Worm (Caenorhabditis elegans) whole organism, L1 larva: ENCODE data around the gene aptf-4.
A peak's percentile ranks its signal among the peaks of the same experiment; 100 is the strongest.

Source experiments
- C16A3.4 ChIP-seq: fragments of 150-350 bp; optimal IDR thresholded peaks from 2 replicates; lab custom pipeline; 2014; ENCODE audit warnings: missing biosample characterization, missing genetic modification characterization
- aha-1 ChIP-seq: fragments of 150-350 bp; optimal IDR thresholded peaks from 2 replicates; lab custom pipeline; 2014; ENCODE audit warnings: missing biosample characterization, missing genetic modification characterization
- ama-1 ChIP-seq: fragments of 150-350 bp; optimal IDR thresholded peaks from 2 replicates; lab custom pipeline; 2014
- ces-1 ChIP-seq: fragments of 150-350 bp; optimal IDR thresholded peaks from 2 replicates; lab custom pipeline; 2014; ENCODE audit warnings: missing biosample characterization, missing genetic modification reagents, missing genetic modification characterization
- efl-1 ChIP-seq, 4 experiments: fragments of 150-350 bp; optimal IDR thresholded peaks in 3 of 4; peaks in 1 of 4; 1 replicate in 1 of 4; 2 replicates in 3 of 4; lab custom pipeline; 2014; ENCODE audit warnings: missing biosample characterization in 2 of 4, missing genetic modification characterization in 2 of 4, missing genetic modification reagents in 2 of 4
- egl-27 ChIP-seq, 2 experiments: fragments of 150-350 bp in 1 of 2; sonication (generic microtip); optimal IDR thresholded peaks; 3 replicates each; lab custom pipeline; 2017 to 2018; ENCODE audit warnings: missing biosample characterization in 2 of 2, missing genetic modification characterization in 2 of 2, missing genetic modification reagents in 2 of 2
- mdl-1 ChIP-seq, 2 experiments: fragments of 150-350 bp; optimal IDR thresholded peaks; 2 replicates each; lab custom pipeline; 2014 to 2017; ENCODE audit warnings: missing biosample characterization in 2 of 2, missing genetic modification characterization in 2 of 2, inconsistent platforms in 1 of 2
- mef-2 ChIP-seq: fragments of 150-350 bp; optimal IDR thresholded peaks from 2 replicates; lab custom pipeline; 2014; ENCODE audit warnings: missing biosample characterization, missing genetic modification characterization
- nhr-77 ChIP-seq: fragments of 150-350 bp; optimal IDR thresholded peaks from 2 replicates; lab custom pipeline; 2014; ENCODE audit warnings: missing biosample characterization, missing genetic modification characterization
- pag-3 ChIP-seq: sonication (generic microtip); optimal IDR thresholded peaks from 2 replicates; lab custom pipeline; 2017; ENCODE audit warnings: missing genetic modification characterization, mild to moderate bottlenecking, missing compliant biosample characterization, antibody characterized with exemption, borderline replicate concordance; ENCODE audit not compliant: insufficient read depth
- skn-1 ChIP-seq: fragments of 150-350 bp; optimal IDR thresholded peaks from 2 replicates; lab custom pipeline; 2014; ENCODE audit warnings: missing biosample characterization, missing genetic modification characterization
- snpc-4 ChIP-seq: fragments of 150-350 bp; optimal IDR thresholded peaks from 2 replicates; lab custom pipeline; 2014; ENCODE audit warnings: missing biosample characterization, missing genetic modification characterization
- tbx-2 ChIP-seq: sonication (generic microtip); optimal IDR thresholded peaks from 2 replicates; lab custom pipeline; 2016; ENCODE audit warnings: missing genetic modification characterization, missing compliant biosample characterization
- ztf-11 ChIP-seq, 2 experiments: sonication (generic microtip); optimal IDR thresholded peaks; 2 replicates each; lab custom pipeline; 2016 to 2017; ENCODE audit warnings: missing genetic modification characterization in 2 of 2, missing biosample characterization in 1 of 2, missing compliant biosample characterization in 1 of 2

DNA sequence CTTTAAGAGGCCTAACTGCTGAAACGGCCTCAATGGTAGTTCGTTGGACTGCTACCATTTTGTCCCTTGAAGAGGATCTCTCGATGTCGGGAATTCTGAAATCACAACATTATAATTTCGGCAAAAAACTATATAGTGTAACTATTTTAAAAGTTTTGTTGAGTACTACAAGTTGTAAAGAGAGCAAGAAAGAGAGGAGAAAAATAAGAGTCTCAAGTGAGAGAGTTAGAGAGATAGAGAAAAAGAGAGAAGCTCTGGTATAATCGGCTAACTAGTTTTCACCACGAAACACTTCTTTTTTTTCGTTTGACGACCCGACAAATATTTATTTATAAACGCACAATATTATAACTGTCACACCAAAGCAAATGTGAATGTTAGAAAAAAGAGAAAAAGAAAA, 46.8 kb downstream of the aptf-4 start, which contains the start of gene vab-9:
- TF ChIP-seq efl-1 (optimal IDR thresholded peaks at IDR 0.05; lab: Kevin White, UChicago) (no peak), efl-1 (GFP tag; optimal IDR thresholded peaks at IDR 0.05 in 1 of 2; lab: Kevin White, UChicago) (peak in 1 of 2 experiments; percentile 39), nhr-77 (tag; lab: Kevin White, UChicago) (no peak), snpc-4 (tag; lab: Kevin White, UChicago) (no peak), tbx-2 (no peak), ama-1 (lab: Kevin White, UChicago) (no peak), egl-27 (tag; optimal IDR thresholded peaks at IDR 0.05; lab: Kevin White, UChicago) (no peak), mdl-1 (tag; optimal IDR thresholded peaks at IDR 0.05; lab: Kevin White, UChicago) (no peak), ztf-11 (tag; optimal IDR thresholded peaks at IDR 0.05; lab: Kevin White, UChicago) (no peak), aha-1 (tag; lab: Kevin White, UChicago) (no peak), pag-3 (tag; lab: Kevin White, UChicago) (no peak), C16A3.4 (tag; lab: Kevin White, UChicago) (no peak), mef-2 (tag; lab: Kevin White, UChicago) (no peak), ces-1 (GFP tag; lab: Kevin White, UChicago) (no peak), skn-1 (no peak)
